Worm (Caenorhabditis elegans): Measurements from ENCODE around the gene msi-1.

msi-1 gene

DNA sequence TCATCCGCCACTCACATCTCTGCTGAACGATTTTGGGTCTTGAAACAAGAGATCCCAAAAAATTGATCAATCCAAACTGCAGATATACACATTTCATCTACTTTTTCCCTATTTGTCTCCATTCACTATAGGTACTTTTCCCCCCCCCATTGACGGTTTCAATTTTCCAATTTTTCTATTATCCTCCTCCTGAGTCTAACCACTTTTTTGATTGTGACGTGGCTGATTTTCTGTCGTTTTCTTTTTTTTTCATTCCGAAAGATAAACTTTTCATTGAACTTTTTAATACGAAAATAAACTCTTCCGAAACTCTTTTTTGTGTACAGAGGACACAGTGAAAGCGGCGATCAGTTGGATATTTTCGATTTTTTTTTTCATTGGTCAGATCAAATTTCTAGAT lies 18.3 kb downstream of the msi-1 start:
- TF ChIP-seq nhr-2 (tag; optimal IDR thresholded peaks at IDR 0.05): no peak
- TF ChIP-seq lin-13 (tag; optimal IDR thresholded peaks at IDR 0.05): no peak
- no peak for TF ChIP-seq ham-2 (GFP tag; optimal IDR thresholded peaks at IDR 0.05)
- no peak for TF ChIP-seq nhr-12 (tag; optimal IDR thresholded peaks at IDR 0.05)
- no peak for TF ChIP-seq lsy-2 (tag; optimal IDR thresholded peaks at IDR 0.05)
- no peak for TF ChIP-seq bed-3 (GFP tag; optimal IDR thresholded peaks at IDR 0.05)
- no peak for TF ChIP-seq elt-1 (tag; optimal IDR thresholded peaks at IDR 0.05; ENCODE audit: borderline replicate concordance, insufficient read depth)
- TF ChIP-seq mls-2 (tag; optimal IDR thresholded peaks at IDR 0.05): no peak
- TF ChIP-seq elt-3 (tag; optimal IDR thresholded peaks at IDR 0.05): no peak
- no peak for TF ChIP-seq lin-32 (GFP tag; optimal IDR thresholded peaks at IDR 0.05)
- no peak for TF ChIP-seq hlh-1 (tag; optimal IDR thresholded peaks at IDR 0.05)
- no peak for TF ChIP-seq cnd-1 (tag; optimal IDR thresholded peaks at IDR 0.05)
- no peak for TF ChIP-seq ztf-11 (tag; optimal IDR thresholded peaks at IDR 0.05)
- TF ChIP-seq nhr-28 (tag; optimal IDR thresholded peaks at IDR 0.05): no peak
- TF ChIP-seq unc-120 (tag; optimal IDR thresholded peaks at IDR 0.05; ENCODE audit: poor library complexity, severe bottlenecking): no peak
- no peak for TF ChIP-seq ceh-39 (tag; optimal IDR thresholded peaks at IDR 0.05)
- no peak for TF ChIP-seq blmp-1 (tag; optimal IDR thresholded peaks at IDR 0.05)
- TF ChIP-seq sem-2 (GFP tag; optimal IDR thresholded peaks at IDR 0.05): no peak

DNA sequence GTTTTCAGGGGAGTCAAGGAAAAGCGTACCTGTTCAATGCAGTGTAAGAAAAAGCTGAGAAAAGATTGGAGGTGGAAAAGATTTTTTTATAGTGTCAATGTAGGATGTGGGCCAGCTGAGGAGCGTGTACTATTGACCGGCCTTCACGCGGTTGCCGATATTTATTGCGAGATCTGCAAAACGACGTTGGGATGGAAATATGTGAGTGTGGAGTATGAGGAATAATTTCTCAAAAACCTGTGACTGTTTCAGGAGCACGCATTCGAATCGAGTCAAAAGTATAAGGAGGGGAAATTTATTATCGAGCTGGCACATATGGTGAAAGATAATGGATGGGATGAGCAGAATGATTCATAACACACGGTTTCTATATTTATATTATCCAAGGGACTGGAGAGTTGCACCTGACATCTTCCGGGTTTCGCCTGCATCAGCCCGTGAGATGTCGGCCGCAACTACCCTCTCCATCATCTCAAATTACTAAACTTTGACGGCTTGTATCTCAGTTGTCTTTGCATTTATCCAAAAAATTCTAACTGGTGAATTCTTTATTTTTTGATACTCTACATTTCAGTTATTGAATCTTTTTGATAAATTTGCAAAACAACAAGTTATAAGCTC lies 19.0 kb downstream of the msi-1 start:
- TF ChIP-seq ceh-39 (tag; optimal IDR thresholded peaks at IDR 0.05): no peak
- TF ChIP-seq nhr-237 (tag; optimal IDR thresholded peaks at IDR 0.05): no peak
- TF ChIP-seq nhr-2 (tag; optimal IDR thresholded peaks at IDR 0.05): no peak
- no peak for TF ChIP-seq nhr-76 (tag; optimal IDR thresholded peaks at IDR 0.05)
- TF ChIP-seq blmp-1 (tag; optimal IDR thresholded peaks at IDR 0.05): no peak
- TF ChIP-seq sptf-1 (tag; optimal IDR thresholded peaks at IDR 0.05): no peak
- no peak for TF ChIP-seq ztf-11 (tag; optimal IDR thresholded peaks at IDR 0.05)
- TF ChIP-seq mab-5 (tag; optimal IDR thresholded peaks at IDR 0.05): no peak
- TF ChIP-seq lin-32 (GFP tag; optimal IDR thresholded peaks at IDR 0.05): no peak
- TF ChIP-seq zip-8 (tag; optimal IDR thresholded peaks at IDR 0.05): no peak
- TF ChIP-seq cnd-1 (tag; optimal IDR thresholded peaks at IDR 0.05): no peak

DNA sequence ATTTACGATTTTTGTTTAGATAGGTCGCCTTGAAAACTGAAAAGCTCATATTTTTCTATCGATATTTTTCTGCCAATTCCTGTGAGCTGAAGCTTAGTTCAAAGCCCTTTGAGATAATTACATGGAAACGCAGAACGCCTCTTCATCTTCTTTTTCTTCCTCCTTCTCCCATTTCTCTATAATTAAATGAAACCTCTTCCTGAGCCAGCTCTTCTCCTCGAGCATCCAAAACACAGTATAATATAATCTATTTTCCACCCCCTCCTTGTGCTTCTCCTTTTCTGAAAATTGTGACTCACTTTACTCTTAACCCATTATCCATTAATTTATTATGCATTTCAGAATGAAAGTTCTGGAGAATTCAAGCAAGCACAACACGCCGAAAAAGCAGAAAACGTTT lies 19.9 kb downstream of the msi-1 start, which contains the start of gene F37A8.5:
Gene F37A8.5, plus strand, starts transcription at position 332 of the 400 bp plus-strand sequence.
- TF ChIP-seq tbx-8 (GFP tag; optimal IDR thresholded peaks at IDR 0.05) (no peak), ces-1 (GFP tag; optimal IDR thresholded peaks at IDR 0.05) (peak; percentile 77), ceh-39 (tag; optimal IDR thresholded peaks at IDR 0.05) (no peak), ceh-43 (GFP tag; optimal IDR thresholded peaks at IDR 0.05) (no peak)

DNA sequence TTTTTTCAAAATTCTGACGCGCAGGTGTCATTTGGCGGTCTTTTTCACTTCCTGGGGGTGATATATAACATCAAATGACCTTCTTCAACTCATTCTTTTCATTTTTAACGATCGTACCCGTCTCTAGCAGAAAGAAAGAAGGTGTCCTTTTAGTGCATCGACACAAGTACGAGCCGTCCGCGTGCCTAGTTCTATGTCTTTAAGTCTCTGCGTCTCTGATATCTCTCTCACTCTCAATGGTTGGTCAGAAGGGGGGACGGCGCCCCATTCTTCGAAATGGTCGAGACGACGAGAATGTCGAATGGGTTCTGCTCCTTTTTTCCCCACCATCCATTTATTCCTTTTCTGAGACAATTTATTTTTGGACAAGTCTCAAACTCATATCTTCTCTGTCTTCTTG lies 20.5 kb downstream of the msi-1 start:
- no peak for TF ChIP-seq ceh-43 (GFP tag; optimal IDR thresholded peaks at IDR 0.05)
- no peak for TF ChIP-seq mab-5 (tag; optimal IDR thresholded peaks at IDR 0.05)
- TF ChIP-seq zip-8 (tag; optimal IDR thresholded peaks at IDR 0.05): no peak
- TF ChIP-seq sptf-1 (tag; optimal IDR thresholded peaks at IDR 0.05): no peak
- TF ChIP-seq elt-3 (tag; optimal IDR thresholded peaks at IDR 0.05): no peak
- no peak for TF ChIP-seq blmp-1 (tag; optimal IDR thresholded peaks at IDR 0.05)
- TF ChIP-seq ceh-83 (GFP tag; optimal IDR thresholded peaks at IDR 0.05): no peak
- TF ChIP-seq cnd-1 (tag; optimal IDR thresholded peaks at IDR 0.05): no peak
- no peak for TF ChIP-seq unc-39 (tag; optimal IDR thresholded peaks at IDR 0.05)
- no peak for TF ChIP-seq nhr-28 (tag; optimal IDR thresholded peaks at IDR 0.05)
- TF ChIP-seq unc-62 (GFP tag; optimal IDR thresholded peaks at IDR 0.05): no peak
- no peak for TF ChIP-seq pha-4 (tag; optimal IDR thresholded peaks at IDR 0.05)
- no peak for TF ChIP-seq nhr-2 (tag; optimal IDR thresholded peaks at IDR 0.05)

DNA sequence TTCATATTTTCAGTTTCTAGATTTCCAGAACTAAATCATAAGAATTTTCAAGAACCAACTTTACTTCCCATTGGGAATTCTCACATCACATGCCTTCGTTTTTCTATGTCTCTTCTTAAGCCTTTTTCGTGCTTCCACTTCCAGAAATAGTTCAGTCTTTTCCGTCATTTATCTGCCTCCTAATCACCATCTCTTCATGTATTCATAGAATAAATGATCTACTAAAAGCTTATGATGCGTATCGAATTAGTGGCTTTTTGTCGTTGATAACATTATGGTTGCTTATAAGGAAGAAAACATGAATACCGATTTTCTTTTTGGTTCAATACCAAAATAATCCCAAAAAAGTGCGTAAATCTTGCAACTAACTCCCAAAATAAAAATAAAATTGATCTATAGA lies 21.4 kb downstream of the msi-1 start:
- TF ChIP-seq unc-62 (GFP tag; optimal IDR thresholded peaks at IDR 0.05): no peak
- no peak for TF ChIP-seq nhr-76 (tag; optimal IDR thresholded peaks at IDR 0.05)
- TF ChIP-seq elt-1 (tag; optimal IDR thresholded peaks at IDR 0.05; ENCODE audit: borderline replicate concordance, insufficient read depth): no peak
- no peak for TF ChIP-seq hlh-1 (tag; optimal IDR thresholded peaks at IDR 0.05)
- TF ChIP-seq snpc-4 (tag; optimal IDR thresholded peaks at IDR 0.05): no peak
- no peak for TF ChIP-seq flh-1 (GFP tag; optimal IDR thresholded peaks at IDR 0.05)
- TF ChIP-seq nhr-2 (tag; optimal IDR thresholded peaks at IDR 0.05): no peak
- no peak for TF ChIP-seq ceh-43 (GFP tag; optimal IDR thresholded peaks at IDR 0.05)
- TF ChIP-seq sptf-1 (tag; optimal IDR thresholded peaks at IDR 0.05): no peak
- TF ChIP-seq tbx-8 (GFP tag; optimal IDR thresholded peaks at IDR 0.05): no peak

Measured in whole organism, mixed stage, embryonic.